Worm (Caenorhabditis elegans) whole organism, late embryonic: ENCODE data around the gene B0218.5.

Source experiments
- ahr-1 ChIP-seq: sonication (generic microtip); optimal IDR thresholded peaks from 2 replicates; lab custom pipeline; 2016; ENCODE audit warnings: missing genetic modification characterization, missing compliant biosample characterization
- ceh-14 ChIP-seq: sonication (generic microtip); optimal IDR thresholded peaks from 2 replicates; lab custom pipeline; 2016; ENCODE audit warnings: missing genotype, missing genetic modification characterization, missing compliant biosample characterization
- ceh-19 ChIP-seq: fragments of 200-800 bp; sonication (Bioruptor generic); optimal IDR thresholded peaks from 2 replicates; lab custom pipeline; 2018; ENCODE audit warnings: mild to moderate bottlenecking, missing genetic modification characterization, missing compliant biosample characterization
- ceh-2 ChIP-seq: sonication (generic microtip); optimal IDR thresholded peaks from 2 replicates; lab custom pipeline; 2016; ENCODE audit warnings: missing genotype, missing genetic modification characterization, missing compliant biosample characterization
- ceh-24 ChIP-seq: sonication (generic microtip); optimal IDR thresholded peaks from 2 replicates; lab custom pipeline; 2016; ENCODE audit warnings: mild to moderate bottlenecking, missing genetic modification characterization, missing compliant biosample characterization
- ceh-30 ChIP-seq: fragments of 150-350 bp; optimal IDR thresholded peaks from 2 replicates; lab custom pipeline; 2014; ENCODE audit warnings: missing biosample characterization, missing genetic modification characterization
- ceh-31 ChIP-seq: sonication (generic microtip); optimal IDR thresholded peaks from 2 replicates; lab custom pipeline; 2016; ENCODE audit warnings: missing genetic modification characterization, missing compliant biosample characterization
- ceh-34 ChIP-seq: sonication (generic microtip); optimal IDR thresholded peaks from 2 replicates; lab custom pipeline; 2016; ENCODE audit warnings: mild to moderate bottlenecking, missing genetic modification characterization, missing compliant biosample characterization
- ceh-48 ChIP-seq: sonication (generic microtip); optimal IDR thresholded peaks from 2 replicates; lab custom pipeline; 2016; ENCODE audit warnings: missing genetic modification characterization, inconsistent platforms, missing compliant biosample characterization
- elt-2 ChIP-seq: sonication (generic microtip); optimal IDR thresholded peaks from 2 replicates; lab custom pipeline; 2016; ENCODE audit warnings: missing genetic modification reagents, missing genetic modification characterization, missing compliant biosample characterization
- fkh-6 ChIP-seq: sonication (generic microtip); optimal IDR thresholded peaks from 2 replicates; lab custom pipeline; 2016; ENCODE audit warnings: missing genetic modification characterization, missing compliant biosample characterization
- gmeb-2 ChIP-seq: sonication (generic microtip); optimal IDR thresholded peaks from 2 replicates; lab custom pipeline; 2016; ENCODE audit warnings: missing genetic modification characterization, inconsistent platforms, missing compliant biosample characterization
- hlh-13 ChIP-seq: fragments of 200-800 bp; sonication (Bioruptor generic); optimal IDR thresholded peaks from 2 replicates; lab custom pipeline; 2018; ENCODE audit warnings: mild to moderate bottlenecking, missing genetic modification characterization, missing compliant biosample characterization
- hlh-6 ChIP-seq: sonication (generic microtip); optimal IDR thresholded peaks from 2 replicates; lab custom pipeline; 2016; ENCODE audit warnings: missing genotype, missing genetic modification characterization, missing compliant biosample characterization
- hlh-8 ChIP-seq: sonication (generic microtip); optimal IDR thresholded peaks from 2 replicates; lab custom pipeline; 2016; ENCODE audit warnings: missing genotype, missing genetic modification characterization, missing compliant biosample characterization
- madf-2 ChIP-seq: sonication (generic microtip); optimal IDR thresholded peaks from 2 replicates; lab custom pipeline; 2017; ENCODE audit warnings: missing genetic modification characterization, missing compliant biosample characterization
- nfya-1 ChIP-seq: sonication (generic microtip); optimal IDR thresholded peaks from 2 replicates; lab custom pipeline; 2017; ENCODE audit warnings: missing genetic modification characterization, mild to moderate bottlenecking, missing compliant biosample characterization, antibody characterized with exemption, moderate library complexity
- npax-4 ChIP-seq: sonication (generic microtip); optimal IDR thresholded peaks from 2 replicates; lab custom pipeline; 2016; ENCODE audit warnings: missing genetic modification characterization, missing compliant biosample characterization
- odd-2 ChIP-seq: sonication (generic microtip); optimal IDR thresholded peaks from 2 replicates; lab custom pipeline; 2017; ENCODE audit warnings: antibody characterized with exemption, mild to moderate bottlenecking, missing genetic modification characterization, missing compliant biosample characterization
- sdc-2 ChIP-seq: sonication (generic microtip); optimal IDR thresholded peaks from 2 replicates; lab custom pipeline; 2016; ENCODE audit warnings: missing genotype, missing genetic modification characterization, missing compliant biosample characterization
- syd-9 ChIP-seq: sonication (generic microtip); optimal IDR thresholded peaks from 2 replicates; lab custom pipeline; 2016; ENCODE audit warnings: mild to moderate bottlenecking, missing genetic modification characterization, moderate library complexity, missing compliant biosample characterization
- unc-55 ChIP-seq: sonication (generic microtip); optimal IDR thresholded peaks from 2 replicates; lab custom pipeline; 2017; ENCODE audit warnings: missing biosample characterization, missing genetic modification reagents, missing genetic modification characterization
- unc-86 ChIP-seq: sonication (generic microtip); optimal IDR thresholded peaks from 2 replicates; lab custom pipeline; 2016; ENCODE audit warnings: missing genetic modification characterization, missing compliant biosample characterization

The B0218.5 gene

DNA sequence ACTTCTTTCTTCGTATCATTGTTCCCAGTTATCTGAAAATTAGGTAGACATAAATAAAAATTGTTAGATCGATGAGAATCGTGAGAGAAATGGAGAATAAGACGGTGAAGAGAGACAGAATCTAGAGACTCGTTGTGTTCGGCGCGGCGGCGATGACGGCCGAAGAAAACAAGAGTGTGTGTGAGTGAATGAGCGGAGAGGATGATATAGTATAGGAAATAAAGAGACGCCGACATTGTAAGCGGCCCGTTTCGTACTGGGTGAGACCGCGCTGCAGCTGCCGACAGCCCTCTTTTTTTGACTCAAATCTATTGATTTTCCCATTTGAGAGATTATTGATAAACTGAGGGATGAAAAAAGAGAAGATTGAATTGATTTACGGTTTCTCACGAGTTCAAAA lies 44.9 kb downstream of the B0218.5 start, which contains the start of gene Y42H9AR.4:
Y42H9AR.4 (minus strand) TSS at position 32 of the 400 bp plus-strand sequence.
- TF ChIP-seq ceh-31 (peak; percentile 18), ceh-19 (GFP tag; lab: Kevin White, UChicago) (peak; percentile 14), ceh-48 (tag; lab: Kevin White, UChicago) (peak; percentile 25), syd-9 (tag; lab: Kevin White, UChicago) (no peak), ceh-14 (tag; lab: Kevin White, UChicago) (peak; percentile 11), ceh-34 (no peak), nfya-1 (peak; percentile 9)
- TF ChIP-seq, all 69 proteins: peak for 5

ce11 chrIV:8107502-8107901 lies 49.6 kb downstream of the B0218.5 start, which contains the start of gene rabs-5:
Gene rabs-5, minus strand, starts transcription at chrIV:8107602.
- TF ChIP-seq ceh-24 (tag; lab: Kevin White, UChicago) (no peak), fkh-6 (tag; lab: Kevin White, UChicago) (no peak), npax-4 (tag; lab: Kevin White, UChicago) (no peak), hlh-8 (tag; lab: Kevin White, UChicago) (no peak), unc-55 (GFP tag; lab: Kevin White, UChicago) (no peak), ceh-2 (tag; lab: Kevin White, UChicago) (no peak), ceh-30 (no peak), gmeb-2 (no peak), sdc-2 (tag; lab: Kevin White, UChicago) (no peak), elt-2 (no peak), madf-2 (tag; lab: Kevin White, UChicago) (no peak), ahr-1 (tag; lab: Kevin White, UChicago) (no peak), ceh-14 (tag; lab: Kevin White, UChicago) (no peak), unc-86 (no peak), hlh-6 (tag; lab: Kevin White, UChicago) (no peak), hlh-13 (no peak), odd-2 (tag; lab: Kevin White, UChicago) (no peak)
